Worm (Caenorhabditis elegans) whole organism, late embryonic: ENCODE measurements around the gene tlp-1.

Experiments used
- C08G9.2 ChIP-seq: sonication (generic microtip); optimal IDR thresholded peaks from 2 replicates; lab custom pipeline; 2016; ENCODE audit warnings: mild to moderate bottlenecking, missing genetic modification characterization, moderate library complexity, missing compliant biosample characterization
- F13H6.1 ChIP-seq: sonication (generic microtip); optimal IDR thresholded peaks from 2 replicates; lab custom pipeline; 2016; ENCODE audit warnings: missing genetic modification characterization, missing compliant biosample characterization
- Y22D7AL.16 ChIP-seq: sonication (generic microtip); optimal IDR thresholded peaks from 2 replicates; lab custom pipeline; 2016; ENCODE audit warnings: missing genetic modification characterization, missing compliant biosample characterization
- ahr-1 ChIP-seq: sonication (generic microtip); optimal IDR thresholded peaks from 2 replicates; lab custom pipeline; 2016; ENCODE audit warnings: missing genetic modification characterization, missing compliant biosample characterization
- ceh-14 ChIP-seq: sonication (generic microtip); optimal IDR thresholded peaks from 2 replicates; lab custom pipeline; 2016; ENCODE audit warnings: missing genotype, missing genetic modification characterization, missing compliant biosample characterization
- ceh-18 ChIP-seq: sonication (generic microtip); optimal IDR thresholded peaks from 2 replicates; lab custom pipeline; 2016; ENCODE audit warnings: missing genetic modification characterization, missing compliant biosample characterization
- ceh-19 ChIP-seq: fragments of 200-800 bp; sonication (Bioruptor generic); optimal IDR thresholded peaks from 2 replicates; lab custom pipeline; 2018; ENCODE audit warnings: mild to moderate bottlenecking, missing genetic modification characterization, missing compliant biosample characterization
- ceh-24 ChIP-seq: sonication (generic microtip); optimal IDR thresholded peaks from 2 replicates; lab custom pipeline; 2016; ENCODE audit warnings: mild to moderate bottlenecking, missing genetic modification characterization, missing compliant biosample characterization
- ceh-30 ChIP-seq: fragments of 150-350 bp; optimal IDR thresholded peaks from 2 replicates; lab custom pipeline; 2014; ENCODE audit warnings: missing biosample characterization, missing genetic modification characterization
- ceh-31 ChIP-seq: sonication (generic microtip); optimal IDR thresholded peaks from 2 replicates; lab custom pipeline; 2016; ENCODE audit warnings: missing genetic modification characterization, missing compliant biosample characterization
- ceh-6 ChIP-seq: fragments of 200-800 bp; sonication (Bioruptor generic); optimal IDR thresholded peaks from 2 replicates; lab custom pipeline; 2018; ENCODE audit warnings: mild to moderate bottlenecking, missing genetic modification characterization, missing compliant biosample characterization
- ceh-9 ChIP-seq: sonication (generic microtip); optimal IDR thresholded peaks from 2 replicates; lab custom pipeline; 2016; ENCODE audit warnings: mild to moderate bottlenecking, missing genetic modification characterization, inconsistent platforms, missing compliant biosample characterization
- che-1 ChIP-seq: sonication (generic microtip); optimal IDR thresholded peaks from 2 replicates; lab custom pipeline; 2016; ENCODE audit warnings: mild to moderate bottlenecking, missing genetic modification characterization, missing compliant biosample characterization
- elt-2 ChIP-seq: sonication (generic microtip); optimal IDR thresholded peaks from 2 replicates; lab custom pipeline; 2016; ENCODE audit warnings: missing genetic modification reagents, missing genetic modification characterization, missing compliant biosample characterization
- elt-4 ChIP-seq: sonication (generic microtip); optimal IDR thresholded peaks from 2 replicates; lab custom pipeline; 2016; ENCODE audit warnings: missing genetic modification characterization, missing compliant biosample characterization
- eyg-1 ChIP-seq: sonication (generic microtip); optimal IDR thresholded peaks from 2 replicates; lab custom pipeline; 2016; ENCODE audit warnings: missing genotype, missing genetic modification characterization, missing compliant biosample characterization
- fax-1 ChIP-seq: sonication (generic microtip); optimal IDR thresholded peaks from 2 replicates; lab custom pipeline; 2016; ENCODE audit warnings: missing genotype, missing genetic modification characterization, missing compliant biosample characterization
- fkh-6 ChIP-seq: sonication (generic microtip); optimal IDR thresholded peaks from 2 replicates; lab custom pipeline; 2016; ENCODE audit warnings: missing genetic modification characterization, missing compliant biosample characterization
- hlh-15 ChIP-seq: sonication (generic microtip); optimal IDR thresholded peaks from 2 replicates; lab custom pipeline; 2016; ENCODE audit warnings: missing genetic modification characterization, missing compliant biosample characterization
- npax-4 ChIP-seq: sonication (generic microtip); optimal IDR thresholded peaks from 2 replicates; lab custom pipeline; 2016; ENCODE audit warnings: missing genetic modification characterization, missing compliant biosample characterization
- odd-2 ChIP-seq: sonication (generic microtip); optimal IDR thresholded peaks from 2 replicates; lab custom pipeline; 2017; ENCODE audit warnings: antibody characterized with exemption, mild to moderate bottlenecking, missing genetic modification characterization, missing compliant biosample characterization
- pha-4 ChIP-seq: fragments of 150-350 bp; optimal IDR thresholded peaks from 2 replicates; lab custom pipeline; 2018; ENCODE audit warnings: missing biosample characterization, missing genetic modification reagents, missing genetic modification characterization
- pros-1 ChIP-seq: fragments of 150-350 bp; optimal IDR thresholded peaks from 2 replicates; lab custom pipeline; 2014; ENCODE audit warnings: missing biosample characterization, missing genetic modification reagents, missing genetic modification characterization
- ref-2 ChIP-seq: sonication (generic microtip); optimal IDR thresholded peaks from 2 replicates; lab custom pipeline; 2016; ENCODE audit warnings: missing genetic modification characterization, missing compliant biosample characterization
- rnt-1 ChIP-seq: sonication (generic microtip); optimal IDR thresholded peaks from 2 replicates; lab custom pipeline; 2016; ENCODE audit warnings: missing genetic modification characterization, missing compliant biosample characterization
- syd-9 ChIP-seq: sonication (generic microtip); optimal IDR thresholded peaks from 2 replicates; lab custom pipeline; 2016; ENCODE audit warnings: mild to moderate bottlenecking, missing genetic modification characterization, moderate library complexity, missing compliant biosample characterization
- tbx-2 ChIP-seq: sonication (generic microtip); optimal IDR thresholded peaks from 2 replicates; lab custom pipeline; 2016; ENCODE audit warnings: missing genetic modification characterization, missing compliant biosample characterization
- ttx-3 ChIP-seq: sonication (generic microtip); optimal IDR thresholded peaks from 2 replicates; lab custom pipeline; 2016; ENCODE audit warnings: missing genetic modification reagents, missing genetic modification characterization, missing compliant biosample characterization
- unc-42 ChIP-seq: sonication (generic microtip); optimal IDR thresholded peaks from 2 replicates; lab custom pipeline; 2016; ENCODE audit warnings: missing genotype, missing genetic modification characterization, missing compliant biosample characterization
- unc-55 ChIP-seq: sonication (generic microtip); optimal IDR thresholded peaks from 2 replicates; lab custom pipeline; 2017; ENCODE audit warnings: missing biosample characterization, missing genetic modification reagents, missing genetic modification characterization
- unc-86 ChIP-seq: sonication (generic microtip); optimal IDR thresholded peaks from 2 replicates; lab custom pipeline; 2016; ENCODE audit warnings: missing genetic modification characterization, missing compliant biosample characterization
- zip-5 ChIP-seq: sonication (generic microtip); optimal IDR thresholded peaks from 2 replicates; lab custom pipeline; 2016; ENCODE audit warnings: missing genetic modification characterization, missing compliant biosample characterization
- ztf-16 ChIP-seq: sonication (generic microtip); optimal IDR thresholded peaks from 2 replicates; lab custom pipeline; 2017; ENCODE audit warnings: missing genetic modification characterization, missing compliant biosample characterization

tlp-1 gene

ce11 chrIV:13727865-13728264 is 24.0 kb upstream of the tlp-1 start:
- TF ChIP-seq elt-2 (peak; percentile 62), Y22D7AL.16 (tag; lab: Kevin White, UChicago) (no peak)

ce11 chrIV:13726630-13727029 is 22.7 kb upstream of the tlp-1 start, which contains the start of gene ent-4:
ent-4 (plus strand) TSS chrIV:13726930.
- no peak for TF ChIP-seq ttx-3 (tag; lab: Kevin White, UChicago)

ce11 chrIV:13725201-13725600 is 21.3 kb upstream of the tlp-1 start:
- TF ChIP-seq unc-55, result no peak
- no peak for TF ChIP-seq che-1
- TF ChIP-seq pha-4 (tag; lab: Kevin White, UChicago), result no peak
- no peak for TF ChIP-seq odd-2 (tag; lab: Kevin White, UChicago)
- TF ChIP-seq fax-1 (tag; lab: Kevin White, UChicago), result no peak
- no peak for TF ChIP-seq syd-9 (tag; lab: Kevin White, UChicago)
- no peak for TF ChIP-seq fkh-6
- no peak for TF ChIP-seq tbx-2 (tag; lab: Kevin White, UChicago)
- TF ChIP-seq rnt-1 (tag; lab: Kevin White, UChicago), result no peak
- TF ChIP-seq ceh-6 (GFP tag; lab: Kevin White, UChicago), result no peak
- TF ChIP-seq ahr-1 (tag; lab: Kevin White, UChicago), result no peak
- no peak for TF ChIP-seq ceh-30 (tag; lab: Kevin White, UChicago)
- no peak for TF ChIP-seq npax-4
- no peak for TF ChIP-seq ceh-18
- TF ChIP-seq ceh-14 (tag; lab: Kevin White, UChicago), result no peak
- TF ChIP-seq, all 69 proteins: peak for 0

- TF ChIP-seq syd-9 (tag; lab: Kevin White, UChicago) (no peak), unc-55 (peak; percentile 61)
Observed at ce11 chrIV:13721000-13721399, 17.1 kb upstream of the tlp-1 start.

- TF ChIP-seq rnt-1 (tag; lab: Kevin White, UChicago), result peak; percentile 88
- no peak for TF ChIP-seq zip-5 (tag; lab: Kevin White, UChicago)
- TF ChIP-seq ref-2, result no peak
- peak; percentile 18 for TF ChIP-seq tbx-2 (tag; lab: Kevin White, UChicago)
- TF ChIP-seq unc-55, result peak; percentile 98
- no peak for TF ChIP-seq ahr-1 (tag; lab: Kevin White, UChicago)
- no peak for TF ChIP-seq elt-4 (tag; lab: Kevin White, UChicago)
Observed at ce11 chrIV:13718918-13719317, 15.0 kb upstream of the tlp-1 start.

- no peak for TF ChIP-seq ceh-19 (GFP tag; lab: Kevin White, UChicago)
- no peak for TF ChIP-seq C08G9.2 (tag; lab: Kevin White, UChicago)
- no peak for TF ChIP-seq F13H6.1 (tag; lab: Kevin White, UChicago)
- peak; percentile 97 for TF ChIP-seq unc-55
Observed at ce11 chrIV:13716735-13717134, 12.9 kb upstream of the tlp-1 start.

- no peak for TF ChIP-seq eyg-1 (tag; lab: Kevin White, UChicago)
- TF ChIP-seq hlh-15 (tag; lab: Kevin White, UChicago), result no peak
- TF ChIP-seq ceh-24 (tag; lab: Kevin White, UChicago), result no peak
- TF ChIP-seq ceh-9 (tag; lab: Kevin White, UChicago), result no peak
- TF ChIP-seq ztf-16 (tag; lab: Kevin White, UChicago), result no peak
- no peak for TF ChIP-seq ceh-31 (tag; lab: Kevin White, UChicago)
- no peak for TF ChIP-seq pros-1 (tag; lab: Kevin White, UChicago)
- TF ChIP-seq unc-42, result no peak
- TF ChIP-seq unc-86 (tag; lab: Kevin White, UChicago), result no peak
Observed at ce11 chrIV:13716279-13716678, 12.4 kb upstream of the tlp-1 start, which contains the start of gene C47A4.1. C47A4.1 (minus strand) TSS chrIV:13716379.
